Worm (Caenorhabditis elegans): ENCODE data around the gene spp-12.

DNA sequence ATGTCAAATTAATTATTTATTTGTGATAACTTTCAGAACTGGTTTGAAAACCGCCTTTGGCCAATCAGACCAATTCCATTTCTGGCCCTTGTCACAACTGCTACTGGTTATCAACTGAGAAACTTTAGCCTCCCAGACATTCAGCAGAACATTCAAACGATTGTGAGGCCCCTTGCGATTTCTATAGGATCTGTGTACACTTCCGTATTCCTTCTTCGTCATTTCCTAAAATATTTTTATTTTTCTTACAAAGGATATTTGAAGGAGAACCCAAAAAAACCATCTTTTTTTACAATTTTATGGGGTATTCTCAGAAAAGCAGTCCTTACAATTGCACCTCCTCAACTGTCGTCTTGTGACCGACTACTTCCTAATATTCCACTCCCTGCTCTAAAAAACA is 16.3 kb upstream of the spp-12 start:
- TF ChIP-seq unc-62 (GFP tag; optimal IDR thresholded peaks at IDR 0.05 in 1 of 2) (peak in 1 of 2 experiments; percentile 94), unc-62 (tag; optimal IDR thresholded peaks at IDR 0.05) (no peak), fkh-10 (GFP tag; optimal IDR thresholded peaks at IDR 0.05) (no peak), aly-2 (tag; optimal IDR thresholded peaks at IDR 0.05) (no peak), unc-130 (GFP tag; optimal IDR thresholded peaks at IDR 0.05) (no peak), dve-1 (tag; optimal IDR thresholded peaks at IDR 0.05; ENCODE audit: insufficient read depth) (no peak), daf-16 (GFP tag; optimal IDR thresholded peaks at IDR 0.05) (no peak), daf-16 (tag; optimal IDR thresholded peaks at IDR 0.05) (no peak), zip-11 (GFP tag; IDR thresholded peaks at IDR 0.05) (no peak), php-3 (GFP tag; IDR thresholded peaks at IDR 0.05) (no peak), unc-39 (tag; optimal IDR thresholded peaks at IDR 0.05) (no peak), pha-4 (GFP tag; IDR thresholded peaks at IDR 0.05) (no peak), pha-4 (tag; optimal IDR thresholded peaks at IDR 0.05) (no peak), dmd-8 (GFP tag; IDR thresholded peaks at IDR 0.05) (no peak), pqm-1 (tag; optimal IDR thresholded peaks at IDR 0.05) (no peak), nhr-11 (tag; optimal IDR thresholded peaks at IDR 0.05) (no peak)
